Fruit fly (Drosophila melanogaster) whole organism, embryonic: ENCODE results near the gene Jhbp6.
A peak's percentile ranks its signal among the peaks of the same experiment; 100 is the strongest.

ENCODE experiments used
- Aef1 ChIP-seq: fragments of 200-800 bp; sonication (Bioruptor generic); IDR thresholded peaks from 3 replicates; pipeline ENCODE4 v1.3.6; 2022; ENCODE audit warnings: missing biosample characterization, missing genetic modification characterization
- Atf6 ChIP-seq: fragments of 200-800 bp; sonication (Bioruptor generic); IDR thresholded peaks from 2 replicates; pipeline ENCODE4 v1.3.6; 2022; ENCODE audit warnings: missing biosample characterization, missing genetic modification characterization
- BtbVII ChIP-seq: fragments of 200-800 bp; sonication (Bioruptor generic); optimal IDR thresholded peaks from 3 replicates; lab custom pipeline; 2017; ENCODE audit warnings: missing biosample characterization, mild to moderate bottlenecking, missing genetic modification characterization
- CG10209 ChIP-seq: fragments of 200-800 bp; sonication (Bioruptor generic); optimal IDR thresholded peaks from 3 replicates; lab custom pipeline; 2017; ENCODE audit warnings: missing biosample characterization, mild to moderate bottlenecking, missing genetic modification characterization, missing genetic modification reagents
- CG10321 ChIP-seq: fragments of 200-800 bp; sonication (Bioruptor generic); IDR thresholded peaks from 2 replicates; pipeline ENCODE4 v1.3.6; 2022; ENCODE audit warnings: missing biosample characterization, missing genetic modification characterization
- CG11093 ChIP-seq: fragments of 200-800 bp; sonication (Bioruptor generic); IDR thresholded peaks from 3 replicates; pipeline ENCODE4 v1.3.6; 2022; ENCODE audit warnings: missing biosample characterization, missing genetic modification characterization
- CG12104 ChIP-seq: fragments of 200-800 bp; sonication (Bioruptor generic); optimal IDR thresholded peaks from 3 replicates; lab custom pipeline; 2016; ENCODE audit warnings: missing biosample characterization, missing genetic modification characterization
- CG13894 ChIP-seq: fragments of 200-800 bp; sonication (Bioruptor generic); optimal IDR thresholded peaks from 3 replicates; lab custom pipeline; 2018; ENCODE audit warnings: missing biosample characterization, mild to moderate bottlenecking, missing genetic modification characterization, moderate library complexity
- CG15601 ChIP-seq: fragments of 200-800 bp; sonication (Bioruptor generic); optimal IDR thresholded peaks from 3 replicates; lab custom pipeline; 2019; ENCODE audit warnings: missing biosample characterization, mild to moderate bottlenecking, missing genetic modification characterization, moderate library complexity
- CG2199 ChIP-seq: fragments of 200-800 bp; sonication (Bioruptor generic); IDR thresholded peaks from 3 replicates; pipeline ENCODE4 v1.3.6; 2022; ENCODE audit warnings: missing biosample characterization, missing genetic modification characterization
- CG42726 ChIP-seq: fragments of 200-800 bp; sonication (Bioruptor generic); IDR thresholded peaks from 2 replicates; pipeline ENCODE4 v1.3.6; 2022; ENCODE audit warnings: missing biosample characterization, missing genetic modification characterization; ENCODE audit not compliant: partially characterized antibody
- CG4328 ChIP-seq: fragments of 200-800 bp; sonication (Bioruptor generic); optimal IDR thresholded peaks from 3 replicates; lab custom pipeline; 2017; ENCODE audit warnings: missing biosample characterization, missing genetic modification reagents, missing genetic modification characterization
- CG4617 ChIP-seq: fragments of 200-800 bp; sonication (Bioruptor generic); optimal IDR thresholded peaks from 3 replicates; lab custom pipeline; 2016; ENCODE audit warnings: missing biosample characterization, missing genetic modification characterization, borderline replicate concordance
- CG4730 ChIP-seq: fragments of 200-800 bp; sonication (Bioruptor generic); IDR thresholded peaks from 2 replicates; pipeline ENCODE4 v1.3.6; 2022; ENCODE audit warnings: missing biosample characterization, missing genetic modification characterization
- CG6765 ChIP-seq: fragments of 200-800 bp; sonication (Bioruptor generic); optimal IDR thresholded peaks from 3 replicates; lab custom pipeline; 2017; ENCODE audit warnings: missing biosample characterization, mild to moderate bottlenecking, missing genetic modification characterization
- CG8388 ChIP-seq: fragments of 200-800 bp; sonication (Bioruptor generic); optimal IDR thresholded peaks from 2 replicates; lab custom pipeline; 2019; ENCODE audit warnings: missing biosample characterization, mild to moderate bottlenecking, missing genetic modification characterization, moderate library complexity
- CG8765 ChIP-seq: fragments of 200-800 bp; sonication (Bioruptor generic); IDR thresholded peaks from 2 replicates; pipeline ENCODE4 v1.3.6; 2022; ENCODE audit warnings: missing biosample characterization, missing genetic modification characterization
- CG9876 ChIP-seq: fragments of 200-800 bp; sonication (Bioruptor generic); optimal IDR thresholded peaks from 2 replicates; lab custom pipeline; 2016; ENCODE audit warnings: missing biosample characterization, missing genetic modification characterization
- Chrac-16 ChIP-seq: fragments of 200-800 bp; sonication (Bioruptor generic); optimal IDR thresholded peaks from 3 replicates; lab custom pipeline; 2016; ENCODE audit warnings: missing biosample characterization, missing genetic modification characterization
- Deaf1 ChIP-seq: fragments of 200-800 bp; optimal IDR thresholded peaks from 3 replicates; lab custom pipeline; 2019; ENCODE audit warnings: missing biosample characterization, mild to moderate bottlenecking, missing genetic modification characterization, moderate library complexity
- Doc2 ChIP-seq: fragments of 200-800 bp; sonication (Bioruptor generic); IDR thresholded peaks from 2 replicates; pipeline ENCODE4 v1.3.6; 2022; ENCODE audit warnings: missing biosample characterization, missing genetic modification characterization
- Drgx ChIP-seq: fragments of 200-800 bp; sonication (Bioruptor generic); IDR thresholded peaks from 2 replicates; pipeline ENCODE4 v1.3.6; 2022; ENCODE audit warnings: missing biosample characterization, missing genetic modification characterization
- Meics ChIP-seq: fragments of 200-800 bp; sonication (Bioruptor generic); optimal IDR thresholded peaks from 2 replicates; lab custom pipeline; 2017; ENCODE audit warnings: missing biosample characterization, mild to moderate bottlenecking, missing genetic modification characterization
- PHDP ChIP-seq: fragments of 200-800 bp; sonication (Bioruptor generic); optimal IDR thresholded peaks from 3 replicates; lab custom pipeline; 2018; ENCODE audit warnings: missing biosample characterization, mild to moderate bottlenecking, missing genetic modification characterization, moderate library complexity
- Pdp1 ChIP-seq, 2 experiments: fragments of 200-800 bp; sonication (Bioruptor generic); optimal IDR thresholded peaks; 3 replicates each; lab custom pipeline; 2016; ENCODE audit warnings: missing biosample characterization in 2 of 2, missing genetic modification characterization in 2 of 2, mild to moderate bottlenecking in 1 of 2, moderate library complexity in 1 of 2
- Sin3A ChIP-seq: fragments of >200 bp; optimal IDR thresholded peaks from 2 replicates; lab custom pipeline; 2018
- Spps ChIP-seq: fragments of 200-800 bp; sonication (Bioruptor generic); optimal IDR thresholded peaks from 2 replicates; lab custom pipeline; 2018; ENCODE audit warnings: missing biosample characterization, mild to moderate bottlenecking, missing genetic modification characterization
- Tbp ChIP-seq: fragments of >200 bp; optimal IDR thresholded peaks from 2 replicates; lab custom pipeline; 2018; ENCODE audit warnings: missing biosample characterization, missing genetic modification characterization
- al ChIP-seq: fragments of 200-800 bp; sonication (Bioruptor generic); IDR thresholded peaks from 2 replicates; pipeline ENCODE4 v1.3.6; 2022; ENCODE audit warnings: missing biosample characterization, missing genetic modification characterization
- ara ChIP-seq: fragments of 200-800 bp; sonication (Bioruptor generic); IDR thresholded peaks from 2 replicates; pipeline ENCODE4 v1.3.6; 2022; ENCODE audit warnings: missing biosample characterization, missing genetic modification characterization
- caup ChIP-seq: fragments of 200-800 bp; sonication (Bioruptor generic); optimal IDR thresholded peaks from 3 replicates; lab custom pipeline; 2017; ENCODE audit warnings: missing biosample characterization, mild to moderate bottlenecking, missing genetic modification characterization, moderate library complexity; ENCODE audit not compliant: severe bottlenecking
- crc ChIP-seq: fragments of 200-800 bp; sonication (Bioruptor generic); optimal IDR thresholded peaks from 2 replicates; lab custom pipeline; 2016; ENCODE audit warnings: missing biosample characterization, missing genetic modification characterization
- cwo ChIP-seq: fragments of 200-800 bp; sonication (Bioruptor generic); optimal IDR thresholded peaks from 3 replicates; lab custom pipeline; 2017; ENCODE audit warnings: missing biosample characterization, missing genetic modification characterization, mild to moderate bottlenecking, moderate library complexity, missing genetic modification reagents
- dpn ChIP-seq, 2 experiments: fragments of 200-800 bp; sonication (Bioruptor generic); optimal IDR thresholded peaks; 3 replicates each; lab custom pipeline; 2016; ENCODE audit warnings: missing biosample characterization in 2 of 2, missing genetic modification characterization in 2 of 2
- eve ChIP-seq, 2 experiments: fragments of >200 bp; optimal IDR thresholded peaks; 2 replicates each; lab custom pipeline; 2017; ENCODE audit warnings: missing biosample characterization in 2 of 2, missing genetic modification characterization in 2 of 2
- fd64A ChIP-seq: fragments of 200-800 bp; sonication (Bioruptor generic); optimal IDR thresholded peaks from 3 replicates; lab custom pipeline; 2018; ENCODE audit warnings: missing biosample characterization, mild to moderate bottlenecking, missing genetic modification characterization
- ftz-f1 ChIP-seq: fragments of 200-800 bp; sonication (Bioruptor generic); optimal IDR thresholded peaks from 2 replicates; lab custom pipeline; 2016; ENCODE audit warnings: missing biosample characterization, missing genetic modification characterization
- gem ChIP-seq: fragments of 200-800 bp; sonication (Bioruptor generic); optimal IDR thresholded peaks from 2 replicates; lab custom pipeline; 2019; ENCODE audit warnings: missing biosample characterization, mild to moderate bottlenecking, missing genetic modification characterization, moderate library complexity
- gfzf ChIP-seq: fragments of 200-800 bp; sonication (Bioruptor generic); optimal IDR thresholded peaks from 2 replicates; lab custom pipeline; 2016; ENCODE audit warnings: missing biosample characterization, mild to moderate bottlenecking, missing genetic modification characterization, moderate library complexity
- grn ChIP-seq: fragments of 200-800 bp; sonication (Bioruptor generic); optimal IDR thresholded peaks from 3 replicates; lab custom pipeline; 2017; ENCODE audit warnings: missing biosample characterization, missing genetic modification characterization
- lab ChIP-seq: fragments of 200-800 bp; sonication (Bioruptor generic); optimal IDR thresholded peaks from 3 replicates; lab custom pipeline; 2017; ENCODE audit warnings: missing biosample characterization, missing genetic modification characterization, mild to moderate bottlenecking, moderate library complexity, missing genetic modification reagents
- lov ChIP-seq, 2 experiments: fragments of 200-800 bp in 1 of 2; fragments of >200 bp in 1 of 2; sonication (Bioruptor generic) in 1 of 2; IDR thresholded peaks in 1 of 2; optimal IDR thresholded peaks in 1 of 2; 2 replicates in 1 of 2; 3 replicates in 1 of 2; pipeline versions ENCODE4 v1.3.6 to Lab custom; 2017 to 2022; ENCODE audit warnings: missing biosample characterization in 1 of 2, missing genetic modification characterization in 1 of 2
- pfk ChIP-seq: fragments of 200-800 bp; sonication (Bioruptor generic); optimal IDR thresholded peaks from 2 replicates; lab custom pipeline; 2018; ENCODE audit warnings: missing biosample characterization, mild to moderate bottlenecking, missing genetic modification characterization, moderate library complexity
- scrt ChIP-seq: fragments of 200-800 bp; sonication (Bioruptor generic); optimal IDR thresholded peaks from 2 replicates; lab custom pipeline; 2018; ENCODE audit warnings: missing biosample characterization, mild to moderate bottlenecking, missing genetic modification characterization, moderate library complexity
- slou ChIP-seq: fragments of 200-800 bp; sonication (Bioruptor generic); optimal IDR thresholded peaks from 3 replicates; lab custom pipeline; 2016; ENCODE audit warnings: missing biosample characterization, missing genetic modification characterization
- sna ChIP-seq: fragments of 200-800 bp; sonication (Bioruptor generic); IDR thresholded peaks from 2 replicates; pipeline ENCODE4 v1.3.6; 2022; ENCODE audit warnings: missing biosample characterization, missing genetic modification characterization; ENCODE audit not compliant: partially characterized antibody
- tio ChIP-seq: fragments of 200-800 bp; sonication (Bioruptor generic); optimal IDR thresholded peaks from 2 replicates; lab custom pipeline; 2017; ENCODE audit warnings: missing biosample characterization, missing genetic modification characterization, inconsistent platforms
- twi ChIP-seq: fragments of 200-800 bp; optimal IDR thresholded peaks from 2 replicates; lab custom pipeline; 2019; ENCODE audit warnings: missing biosample characterization, mild to moderate bottlenecking, missing genetic modification characterization, moderate library complexity
- usp ChIP-seq: fragments of >200 bp; optimal IDR thresholded peaks from 2 replicates; lab custom pipeline; 2017; ENCODE audit warnings: missing biosample characterization, missing genetic modification characterization
- zen ChIP-seq: fragments of 200-800 bp; sonication (Bioruptor generic); optimal IDR thresholded peaks from 3 replicates; lab custom pipeline; 2018; ENCODE audit warnings: missing biosample characterization, mild to moderate bottlenecking, missing genetic modification characterization, moderate library complexity

Gene Jhbp6

DNA sequence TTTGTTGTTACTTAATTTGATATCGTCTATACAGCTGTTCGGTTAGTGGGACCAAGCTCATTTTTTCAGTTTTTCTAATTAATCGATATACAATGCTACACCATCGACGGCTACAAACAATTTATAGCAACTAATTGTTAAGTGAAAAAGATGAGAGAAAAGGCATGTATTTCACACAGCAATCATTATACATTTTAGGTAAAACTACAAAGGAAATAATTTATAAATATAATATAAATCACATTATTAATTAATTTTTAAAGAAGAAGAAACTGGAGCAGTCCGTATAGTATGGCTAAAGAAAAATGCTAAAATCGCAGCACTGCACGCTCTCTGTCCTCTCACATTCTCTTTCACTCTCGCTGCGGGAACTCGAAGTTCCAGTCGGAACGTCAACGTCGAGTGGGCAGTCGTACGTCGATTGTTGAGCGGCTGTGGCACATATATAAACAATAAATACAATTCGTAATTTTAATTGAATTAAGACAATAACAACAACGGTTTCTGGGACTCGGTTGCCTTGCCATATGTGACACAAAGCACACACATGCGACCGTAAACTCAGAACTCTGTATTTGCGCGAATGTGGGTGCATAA lies 58.1 kb downstream of the Jhbp6 start, which contains the start of the genes CG14450 and CG11367 (continued):
- TF ChIP-seq CG4617 (GFP tag; lab: Kevin White, UChicago) = no peak
- TF ChIP-seq Meics = peak; percentile 18
- no peak for TF ChIP-seq fd64A (GFP tag; lab: Kevin White, UChicago)
- peak; percentile 26 for TF ChIP-seq caup (GFP tag; lab: Kevin White, UChicago)
- no peak for TF ChIP-seq CG9876 (GFP tag; lab: Kevin White, UChicago)
- TF ChIP-seq cwo (GFP tag; lab: Kevin White, UChicago) = no peak
- TF ChIP-seq CG4730 (GFP tag; lab: Robert Waterston, UW) = no peak
- peak; percentile 7 for TF ChIP-seq CG12104 (GFP tag; lab: Kevin White, UChicago)
- TF ChIP-seq gem (tag; lab: Kevin White, UChicago) = no peak
- TF ChIP-seq Tbp (GFP tag; lab: Kevin White, UChicago) = no peak
- TF ChIP-seq lab (GFP tag; lab: Kevin White, UChicago) = peak; percentile 53
- peak; percentile 8 for TF ChIP-seq CG10209
- TF ChIP-seq CG11093 (GFP tag; lab: Robert Waterston, UW) = no peak
- TF ChIP-seq twi = peak; percentile 65
- TF ChIP-seq CG6765 (GFP tag; lab: Kevin White, UChicago) = no peak
- TF ChIP-seq CG8388 = no peak
- TF ChIP-seq CG13894 (tag; lab: Kevin White, UChicago) = peak; percentile 47
- TF ChIP-seq CG15601 (tag; lab: Kevin White, UChicago) = peak; percentile 34
- no peak for TF ChIP-seq ftz-f1 (GFP tag; lab: Kevin White, UChicago)
- no peak for TF ChIP-seq Spps (tag; lab: Kevin White, UChicago)
- no peak for TF ChIP-seq Drgx (GFP tag; lab: Robert Waterston, UW)
- no peak for TF ChIP-seq CG42726 (GFP tag; lab: Robert Waterston, UW)
- peak; percentile 3 for TF ChIP-seq pfk (GFP tag; lab: Kevin White, UChicago)
- TF ChIP-seq Atf6 (GFP tag; lab: Robert Waterston, UW) = no peak
- no peak for TF ChIP-seq Aef1 (GFP tag; lab: Robert Waterston, UW)
- TF ChIP-seq crc = no peak
- TF ChIP-seq Deaf1 (tag; lab: Kevin White, UChicago) = peak; percentile 89
- no peak for TF ChIP-seq usp (GFP tag; lab: Kevin White, UChicago)
- TF ChIP-seq gfzf (GFP tag; lab: Kevin White, UChicago) = peak; percentile 71
- no peak for TF ChIP-seq dpn (GFP tag; optimal IDR thresholded peaks at IDR 0.05; lab: Kevin White, UChicago)
- no peak for TF ChIP-seq Doc2 (GFP tag; lab: Robert Waterston, UW)
- TF ChIP-seq eve (GFP tag; optimal IDR thresholded peaks at IDR 0.05; lab: Kevin White, UChicago) = no peak
- TF ChIP-seq zen = peak; percentile 30
- TF ChIP-seq al (GFP tag; lab: Robert Waterston, UW) = no peak
- TF ChIP-seq slou (GFP tag; lab: Kevin White, UChicago) = no peak
- peak; percentile 16 for TF ChIP-seq scrt
- TF ChIP-seq Sin3A (lab: Kevin White, UChicago) = no peak
- peak; percentile 36 for TF ChIP-seq PHDP (tag; lab: Kevin White, UChicago)
- peak; percentile 27 for TF ChIP-seq BtbVII (GFP tag; lab: Kevin White, UChicago)
- peak in 1 of 2 experiments; percentile 48 for TF ChIP-seq Pdp1 (GFP tag; optimal IDR thresholded peaks at IDR 0.05; lab: Kevin White, UChicago)
- TF ChIP-seq tio = no peak
- no peak for TF ChIP-seq ara (GFP tag; lab: Robert Waterston, UW)
- TF ChIP-seq Chrac-16 (GFP tag; lab: Kevin White, UChicago) = no peak
- TF ChIP-seq CG2199 (GFP tag; lab: Robert Waterston, UW) = no peak
- TF ChIP-seq CG10321 (GFP tag; lab: Robert Waterston, UW) = no peak
- peak; percentile 78 for TF ChIP-seq sna
- TF ChIP-seq grn (GFP tag; lab: Kevin White, UChicago) = peak; percentile 14
- no peak for TF ChIP-seq CG8765
- no peak for TF ChIP-seq lov (optimal IDR thresholded peaks at IDR 0.05; lab: Kevin White, UChicago)
- TF ChIP-seq lov (GFP tag; IDR thresholded peaks at IDR 0.05; lab: Robert Waterston, UW) = no peak
- TF ChIP-seq CG4328 (GFP tag; lab: Kevin White, UChicago) = no peak
